Worm (Caenorhabditis elegans) whole organism, L1 larva: ENCODE measurements around the gene Y113G7A.12.

Source experiments
- lin-39 ChIP-seq: fragments of 150-350 bp; optimal IDR thresholded peaks from 2 replicates; lab custom pipeline; 2014; ENCODE audit warnings: missing biosample characterization, missing genetic modification reagents, missing genetic modification characterization
- ztf-4 ChIP-seq: fragments of 150-350 bp; optimal IDR thresholded peaks from 2 replicates; lab custom pipeline; 2014; ENCODE audit warnings: missing biosample characterization, missing genetic modification characterization

DNA sequence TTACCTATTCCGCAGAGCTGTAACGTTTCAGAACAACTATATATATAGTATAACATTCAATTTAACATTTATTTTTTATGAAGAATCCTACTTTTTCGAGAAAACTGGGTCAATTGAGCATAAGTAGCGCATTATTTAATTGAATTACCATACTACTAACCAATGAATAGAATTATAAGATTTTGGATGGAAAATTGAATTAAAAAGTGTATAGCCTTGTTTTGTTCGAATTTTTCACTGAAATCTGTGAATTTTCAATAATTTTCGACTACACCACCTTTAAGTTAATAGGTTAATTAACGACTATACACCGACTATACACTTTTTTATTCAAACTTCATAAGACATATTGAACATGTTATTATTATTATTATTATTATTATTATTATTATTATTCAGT, 48.4 kb upstream of the Y113G7A.12 start:
- TF ChIP-seq ztf-4 (tag; lab: Kevin White, UChicago) = no peak
- TF ChIP-seq lin-39 = no peak
